Worm (Caenorhabditis elegans) whole organism, L2 larva: ENCODE results near the gene srx-16.

Experiments
- C34F6.9 ChIP-seq: fragments of 150-350 bp; optimal IDR thresholded peaks from 2 replicates; lab custom pipeline; 2014; ENCODE audit warnings: missing biosample characterization, missing genetic modification characterization
- F13H6.1 ChIP-seq: sonication (generic microtip); optimal IDR thresholded peaks from 2 replicates; lab custom pipeline; 2016; ENCODE audit warnings: missing genetic modification characterization, missing compliant biosample characterization
- R02D3.7 ChIP-seq: fragments of 150-350 bp; optimal IDR thresholded peaks from 2 replicates; lab custom pipeline; 2014; ENCODE audit warnings: missing biosample characterization, missing genetic modification characterization
- ZK546.5 ChIP-seq: sonication (generic microtip); optimal IDR thresholded peaks from 2 replicates; lab custom pipeline; 2017; ENCODE audit warnings: missing biosample characterization, missing genetic modification characterization
- aly-2 ChIP-seq: fragments of 150-350 bp; optimal IDR thresholded peaks from 2 replicates; lab custom pipeline; 2014; ENCODE audit warnings: missing biosample characterization, missing genetic modification characterization
- blmp-1 ChIP-seq: sonication (generic microtip); optimal IDR thresholded peaks from 2 replicates; lab custom pipeline; 2017; ENCODE audit warnings: missing genetic modification characterization, mild to moderate bottlenecking, missing compliant biosample characterization, antibody characterized with exemption, moderate library complexity; ENCODE audit not compliant: insufficient read depth
- ceh-16 ChIP-seq: fragments of 150-350 bp; optimal IDR thresholded peaks from 2 replicates; lab custom pipeline; 2014; ENCODE audit warnings: missing biosample characterization, missing genetic modification characterization
- ceh-82 ChIP-seq: fragments of 150-350 bp; optimal IDR thresholded peaks from 2 replicates; lab custom pipeline; 2014; ENCODE audit warnings: missing biosample characterization, missing genetic modification characterization
- dmd-4 ChIP-seq: sonication (generic microtip); optimal IDR thresholded peaks from 2 replicates; lab custom pipeline; 2017; ENCODE audit warnings: missing biosample characterization, missing genetic modification characterization
- elt-3 ChIP-seq: sonication (generic microtip); optimal IDR thresholded peaks from 2 replicates; lab custom pipeline; 2017; ENCODE audit warnings: missing biosample characterization, missing genetic modification characterization
- gmeb-1 ChIP-seq: fragments of 150-350 bp; optimal IDR thresholded peaks from 2 replicates; lab custom pipeline; 2014; ENCODE audit warnings: missing biosample characterization, missing genetic modification characterization
- lin-11 ChIP-seq: fragments of 150-350 bp; sonication (generic microtip); optimal IDR thresholded peaks from 2 replicates; lab custom pipeline; 2014; ENCODE audit warnings: missing biosample characterization, missing genetic modification characterization, inconsistent platforms, mixed read lengths
- lin-13 ChIP-seq: fragments of 150-350 bp; optimal IDR thresholded peaks from 2 replicates; lab custom pipeline; 2014; ENCODE audit warnings: missing biosample characterization, missing genetic modification reagents, missing genetic modification characterization
- lin-39 ChIP-seq: fragments of 150-350 bp; optimal IDR thresholded peaks from 2 replicates; lab custom pipeline; 2014; ENCODE audit warnings: missing biosample characterization, missing genetic modification reagents, missing genetic modification characterization
- mbf-1 ChIP-seq: sonication (generic microtip); optimal IDR thresholded peaks from 2 replicates; lab custom pipeline; 2017; ENCODE audit warnings: missing biosample characterization, missing genetic modification characterization
- mdl-1 ChIP-seq, 2 experiments: fragments of 150-350 bp in 1 of 2; sonication (generic microtip) in 1 of 2; optimal IDR thresholded peaks; 2 replicates each; lab custom pipeline; 2017; ENCODE audit warnings: missing biosample characterization in 2 of 2, missing genetic modification characterization in 2 of 2
- nhr-10 ChIP-seq: sonication (generic microtip); optimal IDR thresholded peaks from 2 replicates; lab custom pipeline; 2017; ENCODE audit warnings: missing biosample characterization, missing genetic modification characterization
- nhr-11 ChIP-seq: fragments of 150-350 bp; optimal IDR thresholded peaks from 2 replicates; lab custom pipeline; 2014; ENCODE audit warnings: missing biosample characterization, missing genetic modification characterization
- nhr-12 ChIP-seq: fragments of 150-350 bp; optimal IDR thresholded peaks from 2 replicates; lab custom pipeline; 2014; ENCODE audit warnings: missing biosample characterization, missing genetic modification characterization
- nhr-129 ChIP-seq: fragments of 150-350 bp; optimal IDR thresholded peaks from 2 replicates; lab custom pipeline; 2014; ENCODE audit warnings: missing biosample characterization, missing genetic modification characterization
- nhr-23 ChIP-seq: fragments of 150-350 bp; optimal IDR thresholded peaks from 2 replicates; lab custom pipeline; 2014; ENCODE audit warnings: missing biosample characterization, missing genetic modification reagents, missing genetic modification characterization
- nhr-25 ChIP-seq: fragments of 150-350 bp; sonication (generic microtip); optimal IDR thresholded peaks from 3 replicates; lab custom pipeline; 2014; ENCODE audit warnings: missing biosample characterization, missing genetic modification characterization
- peb-1 ChIP-seq: fragments of 150-350 bp; optimal IDR thresholded peaks from 2 replicates; lab custom pipeline; 2014; ENCODE audit warnings: missing biosample characterization, missing genetic modification characterization
- sem-4 ChIP-seq: fragments of 150-350 bp; optimal IDR thresholded peaks from 2 replicates; lab custom pipeline; 2014; ENCODE audit warnings: missing biosample characterization, missing genetic modification reagents, missing genetic modification characterization
- skn-1 ChIP-seq: sonication (generic microtip); optimal IDR thresholded peaks from 2 replicates; lab custom pipeline; 2017; ENCODE audit warnings: missing biosample characterization, missing genetic modification characterization
- sma-9 ChIP-seq, 2 experiments: fragments of 150-350 bp in 1 of 2; sonication (generic microtip) in 1 of 2; optimal IDR thresholded peaks; 2 replicates each; lab custom pipeline; 2014 to 2016; ENCODE audit warnings: missing genetic modification characterization in 2 of 2, mild to moderate bottlenecking in 1 of 2, missing biosample characterization in 1 of 2, missing compliant biosample characterization in 1 of 2, missing genetic modification reagents in 1 of 2, moderate library complexity in 1 of 2
- snpc-4 ChIP-seq: fragments of 150-350 bp; optimal IDR thresholded peaks from 2 replicates; lab custom pipeline; 2014; ENCODE audit warnings: missing biosample characterization, missing genetic modification characterization
- unc-39 ChIP-seq: fragments of 150-350 bp; optimal IDR thresholded peaks from 2 replicates; lab custom pipeline; 2014; ENCODE audit warnings: missing biosample characterization, missing genetic modification characterization
- unc-55 ChIP-seq: fragments of 150-350 bp; sonication (generic microtip); optimal IDR thresholded peaks from 3 replicates; lab custom pipeline; 2014; ENCODE audit warnings: missing biosample characterization, missing genetic modification reagents, missing genetic modification characterization
- unc-62 ChIP-seq: fragments of 150-350 bp; optimal IDR thresholded peaks from 2 replicates; lab custom pipeline; 2014; ENCODE audit warnings: missing biosample characterization, missing genetic modification reagents, missing genetic modification characterization
- zag-1 ChIP-seq: fragments of 150-350 bp; optimal IDR thresholded peaks from 2 replicates; lab custom pipeline; 2014; ENCODE audit warnings: missing biosample characterization, missing genetic modification characterization
- ztf-1 ChIP-seq: fragments of 200-800 bp; sonication (Bioruptor generic); conservative IDR thresholded peaks from 2 replicates; pipeline ENCODE4 v1.3.6; 2022; ENCODE audit warnings: missing genetic modification characterization, missing compliant biosample characterization
- ztf-11 ChIP-seq: sonication (generic microtip); optimal IDR thresholded peaks from 2 replicates; lab custom pipeline; 2017; ENCODE audit warnings: missing biosample characterization, missing genetic modification characterization
- ztf-4 ChIP-seq: fragments of 150-350 bp; optimal IDR thresholded peaks from 2 replicates; lab custom pipeline; 2014; ENCODE audit warnings: missing biosample characterization, missing genetic modification characterization

Gene srx-16

ce11 chrV:7005964-7006363, 29.8 kb downstream of the srx-16 start, which contains the start of gene spig-10:
Gene spig-10, plus strand, starts transcription at chrV:7006264.
- TF ChIP-seq lin-13 (GFP tag; lab: Kevin White, UChicago), result no peak

ce11 chrV:7007307-7007706, 31.2 kb downstream of the srx-16 start, which contains the start of gene drd-10:
Gene drd-10, plus strand, starts transcription at chrV:7007607.
- TF ChIP-seq unc-39, result no peak
- TF ChIP-seq ZK546.5, result no peak
- TF ChIP-seq F13H6.1 (tag; lab: Kevin White, UChicago), result no peak
- TF ChIP-seq nhr-23 (tag; lab: Kevin White, UChicago), result no peak
- no peak for TF ChIP-seq nhr-10 (tag; lab: Kevin White, UChicago)
- TF ChIP-seq ztf-1 (GFP tag; lab: Robert Waterston, UW), result no peak
- TF ChIP-seq nhr-25, result no peak
- no peak for TF ChIP-seq nhr-129 (tag; lab: Kevin White, UChicago)
- no peak for TF ChIP-seq elt-3 (tag; lab: Kevin White, UChicago)
- TF ChIP-seq nhr-11 (tag; lab: Kevin White, UChicago), result no peak
- TF ChIP-seq dmd-4 (tag; lab: Kevin White, UChicago), result no peak
- TF ChIP-seq lin-11 (tag; lab: Kevin White, UChicago), result no peak
- no peak for TF ChIP-seq C34F6.9 (tag; lab: Kevin White, UChicago)
- TF ChIP-seq R02D3.7 (tag; lab: Kevin White, UChicago), result no peak
- TF ChIP-seq peb-1, result no peak
- TF ChIP-seq, all 48 proteins: peak for 0

ce11 chrV:7009461-7009860, 33.3 kb downstream of the srx-16 start, which contains the start of gene C33G8.2:
Gene C33G8.2, plus strand, starts transcription at chrV:7009761.
- TF ChIP-seq mdl-1 (tag; optimal IDR thresholded peaks at IDR 0.05; lab: Kevin White, UChicago) (no peak), sem-4 (tag; lab: Kevin White, UChicago) (no peak), nhr-129 (tag; lab: Kevin White, UChicago) (no peak), ceh-16 (no peak), zag-1 (tag; lab: Kevin White, UChicago) (no peak), F13H6.1 (tag; lab: Kevin White, UChicago) (no peak), lin-13 (GFP tag; lab: Kevin White, UChicago) (no peak), unc-55 (GFP tag; lab: Kevin White, UChicago) (no peak), elt-3 (tag; lab: Kevin White, UChicago) (no peak), nhr-25 (no peak), dmd-4 (tag; lab: Kevin White, UChicago) (no peak), skn-1 (tag; lab: Kevin White, UChicago) (no peak), ztf-11 (tag; lab: Kevin White, UChicago) (no peak), nhr-12 (tag; lab: Kevin White, UChicago) (no peak)
- TF ChIP-seq, all 48 proteins: peak for 0

ce11 chrV:7012617-7013016, 36.5 kb downstream of the srx-16 start, which contains the start of gene srw-127:
Gene srw-127, plus strand, starts transcription at chrV:7012917.
- TF ChIP-seq zag-1 (tag; lab: Kevin White, UChicago) (no peak), ceh-82 (tag; lab: Kevin White, UChicago) (no peak), nhr-25 (no peak), unc-62 (GFP tag; lab: Kevin White, UChicago) (no peak), ceh-16 (no peak), nhr-23 (tag; lab: Kevin White, UChicago) (no peak), C34F6.9 (tag; lab: Kevin White, UChicago) (no peak), dmd-4 (tag; lab: Kevin White, UChicago) (no peak), gmeb-1 (tag; lab: Kevin White, UChicago) (no peak), mbf-1 (tag; lab: Kevin White, UChicago) (no peak), aly-2 (tag; lab: Kevin White, UChicago) (no peak), sma-9 (GFP tag; optimal IDR thresholded peaks at IDR 0.05; lab: Kevin White, UChicago) (no peak), sma-9 (tag; optimal IDR thresholded peaks at IDR 0.05; lab: Kevin White, UChicago) (no peak), peb-1 (no peak), nhr-11 (tag; lab: Kevin White, UChicago) (no peak), F13H6.1 (tag; lab: Kevin White, UChicago) (no peak)

- TF ChIP-seq blmp-1 (tag; lab: Kevin White, UChicago) (no peak), elt-3 (tag; lab: Kevin White, UChicago) (no peak), nhr-129 (tag; lab: Kevin White, UChicago) (no peak), ztf-4 (no peak), sem-4 (tag; lab: Kevin White, UChicago) (no peak), ceh-16 (no peak), lin-39 (no peak), snpc-4 (tag; lab: Kevin White, UChicago) (no peak), lin-11 (tag; lab: Kevin White, UChicago) (no peak)
Observed at ce11 chrV:7015872-7016271, 39.7 kb downstream of the srx-16 start, which contains the start of gene C33G8.13. Gene C33G8.13, minus strand, starts transcription at chrV:7015972.
